Worm (Caenorhabditis elegans) whole organism, L1 larva: ENCODE results near the gene Y50E8A.1.

Experiments used
- egl-27 ChIP-seq, 2 experiments: fragments of 150-350 bp in 1 of 2; sonication (generic microtip); optimal IDR thresholded peaks; 3 replicates each; lab custom pipeline; 2017 to 2018; ENCODE audit warnings: missing biosample characterization in 2 of 2, missing genetic modification characterization in 2 of 2, missing genetic modification reagents in 2 of 2
- elt-3 ChIP-seq, 6 experiments: fragments of 150-350 bp in 1 of 6; sonication (generic microtip); optimal IDR thresholded peaks; 2 replicates each; lab custom pipeline; 2017 to 2018; ENCODE audit warnings: missing biosample characterization in 6 of 6, missing genetic modification characterization in 6 of 6, inconsistent platforms in 1 of 6
- fos-1 ChIP-seq: fragments of 150-350 bp; optimal IDR thresholded peaks from 2 replicates; lab custom pipeline; 2014; ENCODE audit warnings: missing biosample characterization, missing genetic modification characterization
- nhr-11 ChIP-seq: fragments of 150-350 bp; optimal IDR thresholded peaks from 2 replicates; lab custom pipeline; 2014; ENCODE audit warnings: missing biosample characterization, missing genetic modification characterization
- nhr-77 ChIP-seq: fragments of 150-350 bp; optimal IDR thresholded peaks from 2 replicates; lab custom pipeline; 2014; ENCODE audit warnings: missing biosample characterization, missing genetic modification characterization
- pqm-1 ChIP-seq: sonication (generic microtip); optimal IDR thresholded peaks from 3 replicates; lab custom pipeline; 2017; ENCODE audit warnings: missing biosample characterization, missing genetic modification characterization
- zag-1 ChIP-seq: fragments of 150-350 bp; optimal IDR thresholded peaks from 2 replicates; lab custom pipeline; 2014; ENCODE audit warnings: missing biosample characterization, missing genetic modification characterization

- TF ChIP-seq nhr-11, result no peak
- TF ChIP-seq zag-1 (tag; lab: Kevin White, UChicago), result no peak
- TF ChIP-seq egl-27 (tag; optimal IDR thresholded peaks at IDR 0.05; lab: Kevin White, UChicago), result no peak
- TF ChIP-seq elt-3 (tag; optimal IDR thresholded peaks at IDR 0.05; lab: Kevin White, UChicago), result no peak
- TF ChIP-seq fos-1 (tag; lab: Kevin White, UChicago), result no peak
- no peak for TF ChIP-seq pqm-1 (tag; lab: Kevin White, UChicago)
- no peak for TF ChIP-seq nhr-77 (tag; lab: Kevin White, UChicago)
Measured at ce11 chrV:14716114-14716513, 10.6 kb upstream of the Y50E8A.1 start, which contains the start of gene fbxa-147.
